Fruit fly (Drosophila melanogaster): ENCODE results near the gene bon.
A peak's percentile ranks its signal among the peaks of the same experiment; 100 is the strongest.

- peak; percentile 19 for TF ChIP-seq CG7368 (GFP tag; optimal IDR thresholded peaks at IDR 0.05)
- 0 out of 3 replicates have a peak, but pooled peaks have one; percentile 27 for TF ChIP-seq CG8119 (GFP tag; IDR thresholded peaks at IDR 0.05)
- TF ChIP-seq dac (GFP tag; optimal IDR thresholded peaks at IDR 0.05): peak; percentile 16
These were observed 35.4 kb upstream of the bon start, which contains the start of the genes DPCoAC and CG5180 for dm6 chr3R:20557415-20558105.

Data from whole organism, prepupa.